Worm (Caenorhabditis elegans) whole organism, L1 larva: ENCODE data around the gene ung-1.

Experiments
- C34B4.2 ChIP-seq: sonication (generic microtip); optimal IDR thresholded peaks from 2 replicates; lab custom pipeline; 2017; ENCODE audit warnings: mild to moderate bottlenecking, missing genetic modification characterization, missing compliant biosample characterization
- Y116A8C.19 ChIP-seq: sonication (generic microtip); optimal IDR thresholded peaks from 2 replicates; lab custom pipeline; 2016; ENCODE audit warnings: missing compliant biosample characterization, missing genetic modification characterization, borderline replicate concordance
- aha-1 ChIP-seq: fragments of 150-350 bp; optimal IDR thresholded peaks from 2 replicates; lab custom pipeline; 2014; ENCODE audit warnings: missing biosample characterization, missing genetic modification characterization
- ama-1 ChIP-seq: fragments of 150-350 bp; optimal IDR thresholded peaks from 2 replicates; lab custom pipeline; 2014
- ces-1 ChIP-seq: fragments of 150-350 bp; optimal IDR thresholded peaks from 2 replicates; lab custom pipeline; 2014; ENCODE audit warnings: missing biosample characterization, missing genetic modification reagents, missing genetic modification characterization
- dpl-1 ChIP-seq, 3 experiments: fragments of 150-350 bp in 2 of 3; sonication (generic microtip) in 1 of 3; optimal IDR thresholded peaks; 2 replicates each; lab custom pipeline; 2014 to 2017; ENCODE audit warnings: missing biosample characterization in 3 of 3, missing genetic modification characterization in 3 of 3, missing genetic modification reagents in 3 of 3
- efl-1 ChIP-seq, 4 experiments: fragments of 150-350 bp; optimal IDR thresholded peaks in 3 of 4; peaks in 1 of 4; 1 replicate in 1 of 4; 2 replicates in 3 of 4; lab custom pipeline; 2014; ENCODE audit warnings: missing biosample characterization in 2 of 4, missing genetic modification characterization in 2 of 4, missing genetic modification reagents in 2 of 4
- efl-3 ChIP-seq: fragments of 200-800 bp; sonication (Bioruptor generic); optimal IDR thresholded peaks from 2 replicates; lab custom pipeline; 2018; ENCODE audit warnings: mild to moderate bottlenecking, missing genetic modification characterization, missing compliant biosample characterization
- elt-2 ChIP-seq: sonication (generic microtip); optimal IDR thresholded peaks from 2 replicates; lab custom pipeline; 2016; ENCODE audit warnings: missing genetic modification characterization, mild to moderate bottlenecking, inconsistent platforms, missing compliant biosample characterization, missing genetic modification reagents
- elt-3 ChIP-seq, 6 experiments: fragments of 150-350 bp in 1 of 6; sonication (generic microtip); optimal IDR thresholded peaks; 2 replicates each; lab custom pipeline; 2017 to 2018; ENCODE audit warnings: missing biosample characterization in 6 of 6, missing genetic modification characterization in 6 of 6, inconsistent platforms in 1 of 6
- fkh-10 ChIP-seq: sonication (generic microtip); optimal IDR thresholded peaks from 2 replicates; lab custom pipeline; 2017; ENCODE audit warnings: missing biosample characterization, missing genetic modification reagents, missing genetic modification characterization
- fkh-4 ChIP-seq: sonication (generic microtip); optimal IDR thresholded peaks from 2 replicates; lab custom pipeline; 2016; ENCODE audit warnings: missing compliant biosample characterization, missing genetic modification characterization, borderline replicate concordance
- hlh-17 ChIP-seq: fragments of 200-800 bp; sonication (Bioruptor generic); optimal IDR thresholded peaks from 2 replicates; lab custom pipeline; 2018; ENCODE audit warnings: missing genetic modification characterization, mild to moderate bottlenecking, missing compliant biosample characterization, moderate library complexity, borderline replicate concordance
- hlh-4 ChIP-seq: sonication (generic microtip); optimal IDR thresholded peaks from 2 replicates; lab custom pipeline; 2016; ENCODE audit warnings: mild to moderate bottlenecking, missing genetic modification characterization, missing compliant biosample characterization
- jun-1 ChIP-seq: fragments of 150-350 bp; optimal IDR thresholded peaks from 2 replicates; lab custom pipeline; 2014; ENCODE audit warnings: missing biosample characterization, missing genetic modification reagents, missing genetic modification characterization
- lin-13 ChIP-seq: fragments of 150-350 bp; optimal IDR thresholded peaks from 2 replicates; lab custom pipeline; 2014; ENCODE audit warnings: missing biosample characterization, missing genetic modification reagents, missing genetic modification characterization
- lin-14 ChIP-seq: fragments of 200-800 bp; sonication (Bioruptor generic); optimal IDR thresholded peaks from 2 replicates; lab custom pipeline; 2018; ENCODE audit warnings: mild to moderate bottlenecking, missing genetic modification characterization, moderate library complexity, missing compliant biosample characterization
- lsy-2 ChIP-seq, 2 experiments: fragments of 150-350 bp; optimal IDR thresholded peaks; 2 replicates each; lab custom pipeline; 2014; ENCODE audit warnings: missing biosample characterization in 2 of 2, missing genetic modification characterization in 2 of 2
- mdl-1 ChIP-seq, 2 experiments: fragments of 150-350 bp; optimal IDR thresholded peaks; 2 replicates each; lab custom pipeline; 2014 to 2017; ENCODE audit warnings: missing biosample characterization in 2 of 2, missing genetic modification characterization in 2 of 2, inconsistent platforms in 1 of 2
- mef-2 ChIP-seq: fragments of 150-350 bp; optimal IDR thresholded peaks from 2 replicates; lab custom pipeline; 2014; ENCODE audit warnings: missing biosample characterization, missing genetic modification characterization
- mep-1 ChIP-seq: fragments of 150-350 bp; optimal IDR thresholded peaks from 2 replicates; lab custom pipeline; 2014; ENCODE audit warnings: missing biosample characterization, missing genetic modification characterization
- nhr-19 ChIP-seq: fragments of 200-800 bp; sonication (Bioruptor generic); conservative IDR thresholded peaks from 2 replicates; pipeline ENCODE4 v1.3.6; 2022; ENCODE audit warnings: missing genetic modification characterization, missing compliant biosample characterization
- nhr-20 ChIP-seq: sonication (generic microtip); optimal IDR thresholded peaks from 2 replicates; lab custom pipeline; 2016; ENCODE audit warnings: mild to moderate bottlenecking, missing genetic modification characterization, missing compliant biosample characterization
- nhr-237 ChIP-seq: fragments of 150-350 bp; optimal IDR thresholded peaks from 2 replicates; lab custom pipeline; 2014; ENCODE audit warnings: missing biosample characterization, missing genetic modification characterization
- nhr-28 ChIP-seq: fragments of 150-350 bp; optimal IDR thresholded peaks from 2 replicates; lab custom pipeline; 2014; ENCODE audit warnings: missing biosample characterization, missing genetic modification characterization
- nhr-47 ChIP-seq: sonication (generic microtip); optimal IDR thresholded peaks from 2 replicates; lab custom pipeline; 2016; ENCODE audit warnings: mild to moderate bottlenecking, missing genetic modification characterization, moderate library complexity, missing compliant biosample characterization
- nhr-71 ChIP-seq: sonication (generic microtip); optimal IDR thresholded peaks from 2 replicates; lab custom pipeline; 2016; ENCODE audit warnings: mild to moderate bottlenecking, missing genetic modification characterization, moderate library complexity, missing compliant biosample characterization
- nhr-84 ChIP-seq: sonication (generic microtip); optimal IDR thresholded peaks from 2 replicates; lab custom pipeline; 2017; ENCODE audit warnings: missing biosample characterization, missing genetic modification characterization
- nhr-85 ChIP-seq: sonication (generic microtip); peaks from one replicate; lab custom pipeline; 2016; ENCODE audit warnings: missing genetic modification characterization, inconsistent platforms, missing compliant biosample characterization
- nhr-90 ChIP-seq: sonication (generic microtip); optimal IDR thresholded peaks from 2 replicates; lab custom pipeline; 2016; ENCODE audit warnings: mild to moderate bottlenecking, missing genetic modification characterization, missing compliant biosample characterization; ENCODE audit not compliant: poor library complexity
- pag-3 ChIP-seq: sonication (generic microtip); optimal IDR thresholded peaks from 2 replicates; lab custom pipeline; 2017; ENCODE audit warnings: missing genetic modification characterization, mild to moderate bottlenecking, missing compliant biosample characterization, antibody characterized with exemption, borderline replicate concordance; ENCODE audit not compliant: insufficient read depth
- pqm-1 ChIP-seq: sonication (generic microtip); optimal IDR thresholded peaks from 3 replicates; lab custom pipeline; 2017; ENCODE audit warnings: missing biosample characterization, missing genetic modification characterization
- skn-1 ChIP-seq: fragments of 150-350 bp; optimal IDR thresholded peaks from 2 replicates; lab custom pipeline; 2014; ENCODE audit warnings: missing biosample characterization, missing genetic modification characterization
- snu-23 ChIP-seq: sonication (generic microtip); optimal IDR thresholded peaks from 2 replicates; lab custom pipeline; 2016; ENCODE audit warnings: missing genetic modification characterization, missing compliant biosample characterization
- sox-4 ChIP-seq: sonication (generic microtip); optimal IDR thresholded peaks from 2 replicates; lab custom pipeline; 2016; ENCODE audit warnings: missing genetic modification characterization, missing compliant biosample characterization
- sptf-1 ChIP-seq: fragments of 150-350 bp; optimal IDR thresholded peaks from 2 replicates; lab custom pipeline; 2014; ENCODE audit warnings: missing biosample characterization, missing genetic modification characterization
- swsn-7 ChIP-seq: sonication (generic microtip); optimal IDR thresholded peaks from 2 replicates; lab custom pipeline; 2016; ENCODE audit warnings: missing genetic modification characterization, missing compliant biosample characterization
- tbx-2 ChIP-seq: sonication (generic microtip); optimal IDR thresholded peaks from 2 replicates; lab custom pipeline; 2016; ENCODE audit warnings: missing genetic modification characterization, missing compliant biosample characterization
- tlp-1 ChIP-seq: fragments of 150-350 bp; optimal IDR thresholded peaks from 2 replicates; lab custom pipeline; 2014; ENCODE audit warnings: missing biosample characterization, missing genetic modification characterization
- unc-130 ChIP-seq: fragments of 150-350 bp; optimal IDR thresholded peaks from 2 replicates; lab custom pipeline; 2017; ENCODE audit warnings: missing biosample characterization, missing genetic modification characterization, inconsistent platforms
- unc-30 ChIP-seq: sonication (generic microtip); optimal IDR thresholded peaks from 2 replicates; lab custom pipeline; 2017; ENCODE audit warnings: missing biosample characterization, missing genetic modification characterization
- unc-62 ChIP-seq: fragments of 150-350 bp; optimal IDR thresholded peaks from 2 replicates; lab custom pipeline; 2014; ENCODE audit warnings: missing biosample characterization, missing genetic modification reagents, missing genetic modification characterization
- unc-98 ChIP-seq: fragments of 200-800 bp; sonication (Bioruptor generic); IDR thresholded peaks from 2 replicates; pipeline ENCODE4 v1.3.6; 2022; ENCODE audit warnings: missing genetic modification characterization, missing compliant biosample characterization
- vab-15 ChIP-seq: sonication (generic microtip); optimal IDR thresholded peaks from 2 replicates; lab custom pipeline; 2017; ENCODE audit warnings: missing genotype, mild to moderate bottlenecking, missing genetic modification characterization, missing compliant biosample characterization
- xbp-1 ChIP-seq: sonication (generic microtip); optimal IDR thresholded peaks from 2 replicates; lab custom pipeline; 2016; ENCODE audit warnings: missing genetic modification characterization, missing compliant biosample characterization
- zip-4 ChIP-seq: fragments of 200-800 bp; sonication (Bioruptor generic); optimal IDR thresholded peaks from 2 replicates; lab custom pipeline; 2018; ENCODE audit warnings: mild to moderate bottlenecking, missing genetic modification characterization, moderate library complexity, missing compliant biosample characterization
- ztf-11 ChIP-seq, 2 experiments: sonication (generic microtip); optimal IDR thresholded peaks; 2 replicates each; lab custom pipeline; 2016 to 2017; ENCODE audit warnings: missing genetic modification characterization in 2 of 2, missing biosample characterization in 1 of 2, missing compliant biosample characterization in 1 of 2

The ung-1 gene

ce11 chrIII:11995783-11996182, 21.9 kb upstream of the ung-1 start:
- no peak for TF ChIP-seq skn-1 (tag; lab: Kevin White, UChicago)
- TF ChIP-seq zip-4 (GFP tag; lab: Kevin White, UChicago), result no peak
- TF ChIP-seq unc-98 (GFP tag; lab: Robert Waterston, UW), result no peak
- TF ChIP-seq hlh-17, result no peak

DNA sequence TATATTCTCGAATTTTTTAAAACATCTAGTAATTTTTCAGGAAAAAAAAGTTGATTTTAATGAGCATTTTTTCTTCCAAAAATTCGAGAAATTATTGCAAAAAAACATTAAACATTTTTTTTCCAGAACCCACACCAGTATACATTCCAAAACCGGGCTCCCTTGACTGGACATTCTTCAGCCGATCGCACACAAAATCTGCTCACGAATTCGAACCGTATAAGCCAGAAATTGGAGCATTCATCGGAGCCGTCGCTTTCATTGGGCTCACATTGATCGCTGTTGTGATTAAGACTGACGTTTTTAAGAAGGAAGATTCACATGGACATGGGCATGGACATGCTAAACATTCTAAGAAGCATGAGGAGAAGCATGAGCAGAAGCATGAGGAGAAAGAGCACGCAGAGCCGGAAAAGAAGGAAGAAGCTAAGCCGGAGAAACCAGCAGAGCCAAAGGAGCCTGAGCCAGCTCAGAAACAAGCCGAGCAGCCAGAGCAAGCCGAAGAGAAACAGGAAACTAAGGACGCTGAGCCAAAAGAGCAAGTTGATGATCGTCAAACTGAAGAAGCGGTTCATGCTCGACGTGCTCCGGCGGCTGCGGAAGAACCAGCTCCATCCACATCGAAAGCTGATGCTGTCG, 17.9 kb upstream of the ung-1 start:
- TF ChIP-seq nhr-20 (no peak), hlh-17 (no peak), Y116A8C.19 (tag; lab: Kevin White, UChicago) (no peak), jun-1 (tag; lab: Kevin White, UChicago) (no peak), elt-2 (no peak), sptf-1 (tag; lab: Kevin White, UChicago) (no peak), hlh-4 (tag; lab: Kevin White, UChicago) (no peak), snu-23 (no peak), xbp-1 (tag; lab: Kevin White, UChicago) (no peak), nhr-19 (GFP tag; lab: Robert Waterston, UW) (no peak), swsn-7 (no peak), sox-4 (tag; lab: Kevin White, UChicago) (no peak)

- peak; percentile 2 to 40 (median 29) for TF ChIP-seq dpl-1 (GFP tag; optimal IDR thresholded peaks at IDR 0.05; lab: Kevin White, UChicago)
- TF ChIP-seq pqm-1 (tag; lab: Kevin White, UChicago), result no peak
- TF ChIP-seq nhr-84 (tag; lab: Kevin White, UChicago), result no peak
- peak; percentile 2 for TF ChIP-seq swsn-7
- TF ChIP-seq nhr-28 (tag; lab: Kevin White, UChicago), result no peak
- no peak for TF ChIP-seq unc-130 (tag; lab: Kevin White, UChicago)
- TF ChIP-seq aha-1 (tag; lab: Kevin White, UChicago), result no peak
- TF ChIP-seq tlp-1 (tag; lab: Kevin White, UChicago), result no peak
- TF ChIP-seq efl-1 (optimal IDR thresholded peaks at IDR 0.05; lab: Kevin White, UChicago), result peak; percentile 28 to 32
- peak in 1 of 2 experiments; percentile 25 for TF ChIP-seq efl-1 (GFP tag; optimal IDR thresholded peaks at IDR 0.05 in 1 of 2; lab: Kevin White, UChicago)
- TF ChIP-seq hlh-17, result no peak
- peak in 1 of 6 experiments; percentile 77 for TF ChIP-seq elt-3 (tag; optimal IDR thresholded peaks at IDR 0.05; lab: Kevin White, UChicago)
- TF ChIP-seq nhr-237, result no peak
- TF ChIP-seq unc-62 (GFP tag; lab: Kevin White, UChicago), result no peak
- peak; percentile 21 to 49 for TF ChIP-seq lsy-2 (tag; optimal IDR thresholded peaks at IDR 0.05; lab: Kevin White, UChicago)
- TF ChIP-seq Y116A8C.19 (tag; lab: Kevin White, UChicago), result no peak
- TF ChIP-seq lin-14 (GFP tag; lab: Kevin White, UChicago), result no peak
- TF ChIP-seq nhr-85 (tag; lab: Kevin White, UChicago), result peak; percentile 72
- no peak for TF ChIP-seq vab-15 (tag; lab: Kevin White, UChicago)
- TF ChIP-seq mef-2 (tag; lab: Kevin White, UChicago), result no peak
- peak in 1 of 2 experiments; percentile 84 for TF ChIP-seq mdl-1 (tag; optimal IDR thresholded peaks at IDR 0.05; lab: Kevin White, UChicago)
- no peak for TF ChIP-seq fkh-10 (GFP tag; lab: Kevin White, UChicago)
- TF ChIP-seq nhr-20, result peak; percentile 54
- peak; percentile 14 for TF ChIP-seq nhr-47 (tag; lab: Kevin White, UChicago)
- TF ChIP-seq tbx-2 (tag; lab: Kevin White, UChicago), result peak; percentile 29
- TF ChIP-seq lin-13 (GFP tag; lab: Kevin White, UChicago), result no peak
- TF ChIP-seq ces-1 (GFP tag; lab: Kevin White, UChicago), result no peak
- peak; percentile 18 for TF ChIP-seq nhr-90 (tag; lab: Kevin White, UChicago)
- TF ChIP-seq C34B4.2 (tag; lab: Kevin White, UChicago), result no peak
- no peak for TF ChIP-seq ama-1 (lab: Kevin White, UChicago)
- no peak for TF ChIP-seq unc-30 (tag; lab: Kevin White, UChicago)
- no peak for TF ChIP-seq zip-4 (GFP tag; lab: Kevin White, UChicago)
- TF ChIP-seq fkh-4 (tag; lab: Kevin White, UChicago), result no peak
- TF ChIP-seq ztf-11 (tag; optimal IDR thresholded peaks at IDR 0.05; lab: Kevin White, UChicago), result no peak
- TF ChIP-seq efl-3 (GFP tag; lab: Kevin White, UChicago), result no peak
- no peak for TF ChIP-seq pag-3 (tag; lab: Kevin White, UChicago)
- TF ChIP-seq sptf-1 (tag; lab: Kevin White, UChicago), result no peak
- TF ChIP-seq mep-1 (tag; lab: Kevin White, UChicago), result peak; percentile 51
- peak; percentile 41 for TF ChIP-seq nhr-71 (tag; lab: Kevin White, UChicago)
These were observed 15.9 kb upstream of the ung-1 start, which contains the start of gene wah-1 for ce11 chrIII:11989823-11990222. Gene wah-1 (plus strand): TSS chrIII:11990167.
